Fruit fly (Drosophila melanogaster): Measurements from ENCODE around the gene CG7099.

The CG7099 gene

DNA sequence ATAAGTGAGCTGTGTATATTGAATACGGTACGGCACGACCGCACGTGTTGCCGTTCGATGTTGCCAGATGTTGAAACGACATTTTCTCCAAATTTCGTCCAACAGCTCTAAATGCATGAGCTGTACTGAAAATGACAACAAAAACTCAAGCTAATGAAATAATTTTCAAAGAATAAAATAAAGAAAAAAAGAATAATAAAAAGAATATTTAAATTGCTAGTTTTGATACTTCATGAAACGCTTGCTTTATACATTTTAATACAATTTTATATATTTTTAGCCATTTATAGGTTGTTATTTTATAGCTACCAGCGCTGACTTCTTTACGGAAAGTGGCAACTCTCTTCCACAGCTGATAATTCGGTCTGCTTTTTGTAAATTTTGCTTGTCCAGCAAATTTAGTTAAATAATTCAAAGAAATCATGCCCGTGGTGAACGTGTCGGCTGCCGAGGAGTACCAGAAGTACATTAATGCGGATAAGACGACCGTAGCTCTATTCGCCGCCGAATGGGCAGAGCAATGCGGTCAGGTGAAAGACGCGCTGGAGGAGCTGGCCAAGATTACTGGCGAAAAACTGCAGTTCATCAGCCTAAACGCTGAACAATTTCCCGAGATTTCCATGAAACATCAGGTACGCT lies 21.1 kb upstream of the CG7099 start, which contains the start of the genes Nnp-1 and Grx3 (continued):
- TF ChIP-seq CG3847 (GFP tag; IDR thresholded peaks at IDR 0.05) (peak; percentile 76), ase (GFP tag; IDR thresholded peaks at IDR 0.05) (no peak), CG17612 (GFP tag; IDR thresholded peaks at IDR 0.05) (no peak), gfzf (GFP tag; optimal IDR thresholded peaks at IDR 0.05) (peak; percentile 52), ftz-f1 (GFP tag; optimal IDR thresholded peaks at IDR 0.05) (no peak), trem (tag; optimal IDR thresholded peaks at IDR 0.05) (peak; percentile 75), lilli (GFP tag; optimal IDR thresholded peaks at IDR 0.05) (peak; percentile 48), Lpt (GFP tag; optimal IDR thresholded peaks at IDR 0.05) (no peak), Rx (GFP tag; IDR thresholded peaks at IDR 0.05) (no peak), seq (GFP tag; IDR thresholded peaks at IDR 0.05) (no peak), gt (GFP tag; IDR thresholded peaks at IDR 0.05) (no peak), tup (GFP tag; optimal IDR thresholded peaks at IDR 0.05) (no peak), CG34422 (GFP tag; IDR thresholded peaks at IDR 0.05) (peak; percentile 65), Fer3 (tag; optimal IDR thresholded peaks at IDR 0.05) (no peak), NC2β (GFP tag; optimal IDR thresholded peaks at IDR 0.05) (no peak), tgo (GFP tag; IDR thresholded peaks at IDR 0.05) (peak; percentile 64), tx (GFP tag; optimal IDR thresholded peaks at IDR 0.05) (no peak), CG32767 (GFP tag; IDR thresholded peaks at IDR 0.05) (peak; percentile 26; the same call in 1 of the 2 replicates), MESR4 (GFP tag; optimal IDR thresholded peaks at IDR 0.05) (peak; percentile 26), ken (GFP tag; IDR thresholded peaks at IDR 0.05) (no peak), CG12155 (GFP tag; optimal IDR thresholded peaks at IDR 0.05) (peak; percentile 61), ind (GFP tag; optimal IDR thresholded peaks at IDR 0.05) (peak; percentile 68), CG2889 (GFP tag; IDR thresholded peaks at IDR 0.05) (no peak), GATAe (GFP tag; conservative IDR thresholded peaks at IDR 0.05) (no peak), H15 (GFP tag; IDR thresholded peaks at IDR 0.05) (no peak), CG18262 (tag; optimal IDR thresholded peaks at IDR 0.05) (no peak), CG31441 (GFP tag; IDR thresholded peaks at IDR 0.05) (no peak), CG15514 (GFP tag; optimal IDR thresholded peaks at IDR 0.05) (peak; percentile 65), CG9817 (tag; optimal IDR thresholded peaks at IDR 0.05) (peak; percentile 73), H2.0 (GFP tag; IDR thresholded peaks at IDR 0.05) (0 out of 2 replicates have a peak, but pooled peaks have one; percentile 16), repo (GFP tag; optimal IDR thresholded peaks at IDR 0.05) (no peak), CG18011 (GFP tag; optimal IDR thresholded peaks at IDR 0.05) (peak; percentile 5), CG10321 (GFP tag; IDR thresholded peaks at IDR 0.05) (no peak), Asciz (GFP tag; optimal IDR thresholded peaks at IDR 0.05) (no peak), pita (GFP tag; optimal IDR thresholded peaks at IDR 0.05) (no peak), Dip2 (GFP tag; IDR thresholded peaks at IDR 0.05) (no peak)

DNA sequence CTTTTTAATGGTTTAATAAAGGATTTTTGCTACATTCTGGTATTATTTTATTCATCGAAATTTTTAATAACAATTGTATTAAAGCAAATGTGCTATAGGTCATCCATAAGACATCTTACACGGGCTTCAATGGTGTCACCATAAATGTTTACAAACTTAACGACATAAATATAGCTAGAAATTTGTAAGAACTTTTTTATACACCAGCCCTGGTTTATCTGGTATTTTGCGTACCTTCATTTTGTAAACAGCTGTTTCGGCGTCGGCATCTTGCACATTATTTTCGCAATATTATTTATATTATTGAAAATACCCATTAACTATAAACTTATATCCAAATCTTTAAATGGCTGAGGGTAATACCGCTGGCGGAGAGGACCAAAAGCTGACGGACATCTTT lies 20.0 kb upstream of the CG7099 start, which contains the start of gene Tap42:
Gene Tap42, plus strand, starts transcription at position 240 of the 400 bp plus-strand sequence.
- no peak for TF ChIP-seq CG17328 (GFP tag; IDR thresholded peaks at IDR 0.05)
- peak; percentile 28 for TF ChIP-seq E2f2 (GFP tag; IDR thresholded peaks at IDR 0.05)
- no peak for TF ChIP-seq kah (GFP tag; optimal IDR thresholded peaks at IDR 0.05)
- no peak for TF ChIP-seq onecut (GFP tag; IDR thresholded peaks at IDR 0.05)
- peak; percentile 53 for TF ChIP-seq CG9932 (GFP tag; IDR thresholded peaks at IDR 0.05)
- peak; percentile 20 for TF ChIP-seq gfzf (GFP tag; optimal IDR thresholded peaks at IDR 0.05)
- TF ChIP-seq ems (GFP tag; optimal IDR thresholded peaks at IDR 0.05) = no peak
- no peak for TF ChIP-seq Gug (GFP tag; IDR thresholded peaks at IDR 0.05)
- no peak for TF ChIP-seq CG8478 (optimal IDR thresholded peaks at IDR 0.05)
- no peak for TF ChIP-seq Atf3 (GFP tag; optimal IDR thresholded peaks at IDR 0.05)
- TF ChIP-seq CG12071 (GFP tag; optimal IDR thresholded peaks at IDR 0.05) = no peak
- TF ChIP-seq sima (GFP tag; optimal IDR thresholded peaks at IDR 0.05) = no peak
- no peak for TF ChIP-seq CG10462 (GFP tag; optimal IDR thresholded peaks at IDR 0.05)
- no peak for TF ChIP-seq tup (GFP tag; optimal IDR thresholded peaks at IDR 0.05)
- TF ChIP-seq dpn (GFP tag; optimal IDR thresholded peaks at IDR 0.05) = peak in 1 of 2 experiments; percentile 6
- no peak for TF ChIP-seq Taf1 (GFP tag; IDR thresholded peaks at IDR 0.05)
- peak; percentile 5 for TF ChIP-seq CG7987 (GFP tag; optimal IDR thresholded peaks at IDR 0.05)
- no peak for TF ChIP-seq toy (GFP tag; IDR thresholded peaks at IDR 0.05)
- peak; percentile 42 for TF ChIP-seq CG12391 (tag; optimal IDR thresholded peaks at IDR 0.05)
- TF ChIP-seq Jarid2 (GFP tag; optimal IDR thresholded peaks at IDR 0.05) = no peak

Measured in whole organism, embryonic.